Fruit fly (Drosophila melanogaster): ENCODE data around the gene Ost48.

Gene Ost48

DNA sequence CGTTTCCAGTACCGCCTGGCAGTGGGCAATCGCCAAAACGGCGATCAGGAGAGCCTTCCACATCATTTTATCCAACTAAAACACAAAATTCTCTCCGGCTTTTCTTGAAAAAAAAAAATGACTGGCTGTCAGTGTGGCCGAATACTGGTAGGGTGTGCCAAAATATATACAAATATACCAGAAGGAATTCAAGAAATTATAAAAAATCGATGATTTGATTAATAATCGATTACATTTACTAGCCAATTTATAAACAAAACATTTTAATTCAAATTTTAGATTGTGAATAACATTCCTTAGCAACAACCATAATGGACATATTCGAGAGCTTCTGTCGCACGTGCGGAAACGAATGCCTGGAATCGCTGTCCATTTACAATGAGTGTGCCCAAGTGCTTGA lies at the start of gene Ost48, which contains the start of gene Dlip1 (continued):
- TF ChIP-seq ssp (GFP tag; IDR thresholded peaks at IDR 0.05) (no peak), HLH4C (GFP tag; IDR thresholded peaks at IDR 0.05; ENCODE audit: partially characterized antibody) (peak; percentile 39; the same call in 1 of the 3 replicates)

DNA sequence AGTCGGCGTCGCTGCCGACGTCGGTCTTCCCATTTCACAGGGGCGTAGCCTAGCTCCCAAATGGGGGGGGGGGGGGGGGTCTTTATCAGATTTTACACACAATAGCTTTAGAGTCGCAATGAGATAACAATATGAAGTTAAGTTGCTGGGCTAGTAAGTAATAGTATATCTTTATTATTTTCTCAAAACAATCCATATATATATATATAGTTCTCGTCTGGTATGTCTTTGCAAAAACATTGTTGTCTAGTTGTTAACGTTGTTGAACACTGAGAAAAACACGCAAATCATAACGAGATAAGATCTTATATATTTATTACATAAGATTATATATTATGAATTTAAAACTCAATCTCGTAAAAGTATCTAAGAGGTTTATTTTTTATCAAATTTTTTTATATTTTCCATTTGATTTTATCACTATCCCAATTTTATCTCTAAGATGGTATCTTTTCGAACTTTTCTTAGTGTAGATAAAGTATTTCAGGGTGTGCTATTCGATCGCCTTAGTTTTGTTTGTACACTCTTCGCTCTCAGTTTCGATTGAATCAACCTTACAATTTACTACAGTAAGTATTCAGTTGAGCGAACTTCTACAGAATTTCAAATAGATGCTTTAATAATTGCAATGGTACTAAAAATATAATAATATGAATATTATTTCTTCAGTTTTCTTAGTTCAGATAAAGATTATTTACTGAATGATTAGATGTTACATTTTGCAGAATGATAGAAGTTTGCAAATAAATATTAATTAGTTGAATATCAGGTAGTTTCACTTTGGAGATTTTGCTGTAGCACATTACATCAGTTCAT lies 43.8 kb upstream of the Ost48 start:
- no peak for TF ChIP-seq CG4617 (GFP tag; optimal IDR thresholded peaks at IDR 0.05; ENCODE audit: borderline replicate concordance)
- no peak for TF ChIP-seq Sry-δ (GFP tag; optimal IDR thresholded peaks at IDR 0.05)
- TF ChIP-seq lbe (GFP tag; optimal IDR thresholded peaks at IDR 0.05): no peak
- peak; percentile 50 for TF ChIP-seq Xbp1 (GFP tag; optimal IDR thresholded peaks at IDR 0.05)
- TF ChIP-seq Chrac-16 (GFP tag; optimal IDR thresholded peaks at IDR 0.05): peak; percentile 40
- no peak for TF ChIP-seq vfl (GFP tag; optimal IDR thresholded peaks at IDR 0.05)
- TF ChIP-seq h (optimal IDR thresholded peaks at IDR 0.05): no peak
- TF ChIP-seq Dref (GFP tag; IDR thresholded peaks at IDR 0.05): peak; percentile 45
- peak; percentile 62; the same call in 1 of the 3 replicates for TF ChIP-seq CG11093 (GFP tag; IDR thresholded peaks at IDR 0.05)
- TF ChIP-seq dati (GFP tag; IDR thresholded peaks at IDR 0.05): no peak
- peak; percentile 92 for TF ChIP-seq CG16779 (GFP tag; IDR thresholded peaks at IDR 0.05)
- TF ChIP-seq Doc2 (GFP tag; IDR thresholded peaks at IDR 0.05): peak; percentile 40; the same call in 1 of the 2 replicates
- peak; percentile 63 for TF ChIP-seq MTF-1 (GFP tag; optimal IDR thresholded peaks at IDR 0.05; ENCODE audit: borderline replicate concordance)
- no peak for TF ChIP-seq sna (GFP tag; IDR thresholded peaks at IDR 0.05; ENCODE audit: partially characterized antibody)
- TF ChIP-seq CG12942 (GFP tag; optimal IDR thresholded peaks at IDR 0.05): no peak
- TF ChIP-seq Fer1 (GFP tag; optimal IDR thresholded peaks at IDR 0.05): peak; percentile 82
- TF ChIP-seq Xrp1 (GFP tag; IDR thresholded peaks at IDR 0.05): peak; percentile 63
- no peak for TF ChIP-seq CG31388 (GFP tag; optimal IDR thresholded peaks at IDR 0.05)
- TF ChIP-seq stc (GFP tag; IDR thresholded peaks at IDR 0.05): peak; percentile 69
- TF ChIP-seq CG18011 (GFP tag; optimal IDR thresholded peaks at IDR 0.05): peak; percentile 63
- no peak for TF ChIP-seq Ets97D (GFP tag; optimal IDR thresholded peaks at IDR 0.05)
- no peak for TF ChIP-seq ftz-f1 (GFP tag; optimal IDR thresholded peaks at IDR 0.05)
- peak; percentile 17 for TF ChIP-seq CG1603 (tag; optimal IDR thresholded peaks at IDR 0.05)
- TF ChIP-seq CG14050 (GFP tag; IDR thresholded peaks at IDR 0.05): peak; percentile 66
- TF ChIP-seq Ada2b (GFP tag; IDR thresholded peaks at IDR 0.05): peak; percentile 79
- peak; percentile 41 for TF ChIP-seq CG17829 (tag; optimal IDR thresholded peaks at IDR 0.05)
- TF ChIP-seq Optix (GFP tag; IDR thresholded peaks at IDR 0.05): peak; percentile 45; the same call in 1 of the 3 replicates
- TF ChIP-seq pan (optimal IDR thresholded peaks at IDR 0.05): no peak
- TF ChIP-seq pan (GFP tag; optimal IDR thresholded peaks at IDR 0.05 in 1 of 2, IDR thresholded peaks at IDR 0.05 in 1 of 2): peak in 1 of 2 experiments; percentile 78
- peak; percentile 76 for TF ChIP-seq CoRest (tag; optimal IDR thresholded peaks at IDR 0.05)
- TF ChIP-seq HHEX (GFP tag; optimal IDR thresholded peaks at IDR 0.05): peak; percentile 86
- no peak for TF ChIP-seq sqz (GFP tag; optimal IDR thresholded peaks at IDR 0.05)
- TF ChIP-seq CG9215 (GFP tag; IDR thresholded peaks at IDR 0.05): peak; percentile 81
- no peak for TF ChIP-seq Dip2 (GFP tag; IDR thresholded peaks at IDR 0.05)
- TF ChIP-seq vvl (GFP tag; IDR thresholded peaks at IDR 0.05): peak; percentile 82
- TF ChIP-seq fd64A (GFP tag; optimal IDR thresholded peaks at IDR 0.05): no peak
- TF ChIP-seq dysf (GFP tag; IDR thresholded peaks at IDR 0.05): peak; percentile 91
- TF ChIP-seq CG10959 (GFP tag; IDR thresholded peaks at IDR 0.05): 0 out of 2 replicates have a peak, but pooled peaks have one; percentile 38
- TF ChIP-seq pb (GFP tag; optimal IDR thresholded peaks at IDR 0.05): no peak
- TF ChIP-seq CG14667 (GFP tag; IDR thresholded peaks at IDR 0.05): peak; percentile 55
- TF ChIP-seq CG3838 (GFP tag; optimal IDR thresholded peaks at IDR 0.05): no peak
- no peak for TF ChIP-seq Sin3A (optimal IDR thresholded peaks at IDR 0.05)
- no peak for TF ChIP-seq Lhr (GFP tag; optimal IDR thresholded peaks at IDR 0.05)
- TF ChIP-seq nerfin-1 (tag; optimal IDR thresholded peaks at IDR 0.05): peak; percentile 6
- no peak for TF ChIP-seq jigr1 (GFP tag; IDR thresholded peaks at IDR 0.05)
- TF ChIP-seq MESR4 (GFP tag; optimal IDR thresholded peaks at IDR 0.05): no peak
- TF ChIP-seq Rfx (GFP tag; IDR thresholded peaks at IDR 0.05): peak; percentile 98
